Worm (Caenorhabditis elegans) whole organism, midembryonic: ENCODE measurements around the gene frk-1.

Experiments used
- T22C8.4 ChIP-seq: fragments of 200-800 bp; sonication (Bioruptor generic); IDR thresholded peaks from 2 replicates; pipeline ENCODE4 v1.3.6; 2022; ENCODE audit warnings: missing genetic modification characterization, missing compliant biosample characterization
- cog-1 ChIP-seq: sonication (generic microtip); optimal IDR thresholded peaks from 2 replicates; lab custom pipeline; 2016; ENCODE audit warnings: missing genetic modification characterization, missing compliant biosample characterization
- flt-1 ChIP-seq: fragments of 200-800 bp; sonication (Bioruptor generic); IDR thresholded peaks from 2 replicates; pipeline ENCODE4 v1.3.6; 2022; ENCODE audit warnings: missing genetic modification characterization, missing compliant biosample characterization
- klf-2 ChIP-seq: fragments of 200-800 bp; sonication (Bioruptor generic); conservative IDR thresholded peaks from 2 replicates; pipeline ENCODE4 v1.3.6; 2022; ENCODE audit warnings: missing genetic modification reagents, missing genetic modification characterization, missing compliant biosample characterization
- med-1 ChIP-seq: sonication (generic microtip); optimal IDR thresholded peaks from 2 replicates; lab custom pipeline; 2017; ENCODE audit warnings: missing genetic modification characterization, mild to moderate bottlenecking, missing compliant biosample characterization, antibody characterized with exemption, missing genetic modification reagents; ENCODE audit not compliant: insufficient read depth
- ref-1 ChIP-seq: fragments of 200-800 bp; sonication (Bioruptor generic); conservative IDR thresholded peaks from 2 replicates; pipeline ENCODE4 v1.3.6; 2022; ENCODE audit warnings: missing genetic modification reagents, missing genetic modification characterization, missing compliant biosample characterization
- tab-1 ChIP-seq: fragments of 200-800 bp; sonication (Bioruptor generic); IDR thresholded peaks from 2 replicates; pipeline ENCODE4 v1.3.6; 2022; ENCODE audit warnings: missing genetic modification characterization, missing compliant biosample characterization
- ztf-23 ChIP-seq: fragments of 200-800 bp; sonication (Bioruptor generic); IDR thresholded peaks from 2 replicates; pipeline ENCODE4 v1.3.6; 2022; ENCODE audit warnings: missing genetic modification reagents, missing genetic modification characterization, missing compliant biosample characterization
- ztf-29 ChIP-seq: fragments of 200-800 bp; sonication (Bioruptor generic); IDR thresholded peaks from 2 replicates; pipeline ENCODE4 v1.3.6; 2022; ENCODE audit warnings: missing genetic modification reagents, missing genetic modification characterization, missing compliant biosample characterization

frk-1 gene

DNA sequence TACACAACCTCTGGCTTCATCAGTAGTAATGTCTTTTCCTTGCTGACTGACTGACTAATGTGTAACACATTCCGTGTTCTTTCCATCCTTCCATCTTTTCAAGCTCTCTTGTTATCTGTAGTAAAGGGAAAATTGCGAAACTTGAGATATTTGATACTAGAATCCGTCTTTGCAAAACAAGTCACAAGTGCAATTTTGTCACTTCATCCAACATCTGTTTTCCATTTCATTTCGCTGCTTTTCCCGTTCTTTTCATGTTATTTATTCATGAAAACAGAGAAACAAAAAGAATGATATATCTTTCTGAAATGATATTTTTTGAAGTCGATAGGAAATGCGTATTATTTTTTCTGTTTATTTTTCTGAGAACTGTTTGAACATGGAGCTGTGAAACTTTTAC lies 3.0 kb downstream of the frk-1 start:
- TF ChIP-seq T22C8.4 (GFP tag; lab: Robert Waterston, UW) = no peak
- no peak for TF ChIP-seq flt-1 (GFP tag; lab: Robert Waterston, UW)
- no peak for TF ChIP-seq cog-1 (tag; lab: Kevin White, UChicago)
- no peak for TF ChIP-seq ref-1
- TF ChIP-seq tab-1 (GFP tag; lab: Robert Waterston, UW) = no peak
- no peak for TF ChIP-seq ztf-29 (GFP tag; lab: Robert Waterston, UW)
- TF ChIP-seq med-1 (GFP tag; lab: Kevin White, UChicago) = no peak
- TF ChIP-seq ztf-23 (GFP tag; lab: Robert Waterston, UW) = no peak
- no peak for TF ChIP-seq klf-2 (GFP tag; lab: Robert Waterston, UW)

DNA sequence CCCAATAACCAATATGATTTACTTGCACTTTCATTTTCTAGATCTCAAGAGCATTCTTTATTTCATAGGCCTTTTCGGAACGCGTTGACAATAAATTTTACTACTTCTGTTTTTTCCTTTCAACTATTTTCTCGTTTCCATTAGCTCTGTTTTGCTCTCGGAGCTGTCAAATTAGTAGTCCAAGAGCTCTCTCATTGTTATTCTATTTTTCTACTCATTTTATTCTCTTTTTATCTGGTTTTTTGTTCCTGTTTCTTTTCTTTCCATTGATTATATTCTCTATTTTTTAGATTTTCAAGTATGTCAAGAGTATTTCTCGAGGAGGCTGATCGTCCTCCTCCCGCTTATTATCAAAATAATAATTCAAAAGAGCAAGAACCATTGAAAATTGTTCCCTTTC lies 4.1 kb downstream of the frk-1 start, which contains the start of gene T04B2.3:
T04B2.3 (plus strand) TSS at position 301 of the 400 bp plus-strand sequence.
- TF ChIP-seq flt-1 (GFP tag; lab: Robert Waterston, UW) (no peak), T22C8.4 (GFP tag; lab: Robert Waterston, UW) (no peak), ztf-23 (GFP tag; lab: Robert Waterston, UW) (no peak)

DNA sequence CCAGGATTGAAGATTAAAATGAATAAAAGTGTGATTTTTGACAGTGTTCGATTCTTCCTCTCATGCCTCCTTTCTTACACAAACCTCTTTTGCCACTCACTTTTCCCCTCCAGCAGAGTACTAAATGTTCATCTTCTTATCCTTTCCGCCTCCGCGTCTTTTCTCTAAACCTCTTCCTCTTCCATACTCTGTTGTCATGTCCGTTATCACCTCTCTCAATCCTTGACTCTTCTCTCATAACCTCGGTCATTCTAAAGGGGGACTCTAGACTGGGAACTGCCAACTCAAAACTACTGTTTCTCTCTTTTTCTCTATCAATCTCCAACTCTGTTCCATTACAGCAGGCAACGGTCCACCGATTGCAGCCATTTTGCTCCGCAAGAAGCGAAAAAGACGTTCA lies 5.3 kb downstream of the frk-1 start:
- TF ChIP-seq T22C8.4 (GFP tag; lab: Robert Waterston, UW) (no peak), ztf-29 (GFP tag; lab: Robert Waterston, UW) (no peak), klf-2 (GFP tag; lab: Robert Waterston, UW) (no peak), ref-1 (no peak), med-1 (GFP tag; lab: Kevin White, UChicago) (no peak), flt-1 (GFP tag; lab: Robert Waterston, UW) (no peak), ztf-23 (GFP tag; lab: Robert Waterston, UW) (no peak)

DNA sequence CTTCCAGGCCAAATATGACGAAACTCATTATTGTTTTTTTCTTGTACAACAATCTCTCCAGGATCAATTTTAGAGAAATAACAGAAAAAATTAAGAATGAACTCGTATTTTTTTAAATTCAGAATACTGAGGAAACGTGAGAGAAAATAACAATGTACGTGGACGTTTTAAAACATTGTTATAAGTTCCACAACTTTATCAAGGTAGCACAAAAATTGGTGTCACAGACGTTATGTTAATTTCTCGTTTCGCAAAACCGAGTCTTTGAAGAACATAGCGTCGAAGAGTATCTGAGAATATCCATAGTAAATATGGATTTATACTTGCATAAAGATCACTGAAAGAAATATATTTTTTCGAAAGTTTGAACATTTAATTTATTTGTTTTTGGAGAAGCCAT lies 8.1 kb downstream of the frk-1 start, which contains the start of gene T04B2.8:
T04B2.8 (minus strand) TSS at position 101 of the 400 bp plus-strand sequence.
- no peak for TF ChIP-seq flt-1 (GFP tag; lab: Robert Waterston, UW)
- TF ChIP-seq ztf-23 (GFP tag; lab: Robert Waterston, UW) = no peak
- TF ChIP-seq T22C8.4 (GFP tag; lab: Robert Waterston, UW) = no peak
- no peak for TF ChIP-seq klf-2 (GFP tag; lab: Robert Waterston, UW)
- no peak for TF ChIP-seq ref-1
- no peak for TF ChIP-seq cog-1 (tag; lab: Kevin White, UChicago)
- no peak for TF ChIP-seq med-1 (GFP tag; lab: Kevin White, UChicago)

DNA sequence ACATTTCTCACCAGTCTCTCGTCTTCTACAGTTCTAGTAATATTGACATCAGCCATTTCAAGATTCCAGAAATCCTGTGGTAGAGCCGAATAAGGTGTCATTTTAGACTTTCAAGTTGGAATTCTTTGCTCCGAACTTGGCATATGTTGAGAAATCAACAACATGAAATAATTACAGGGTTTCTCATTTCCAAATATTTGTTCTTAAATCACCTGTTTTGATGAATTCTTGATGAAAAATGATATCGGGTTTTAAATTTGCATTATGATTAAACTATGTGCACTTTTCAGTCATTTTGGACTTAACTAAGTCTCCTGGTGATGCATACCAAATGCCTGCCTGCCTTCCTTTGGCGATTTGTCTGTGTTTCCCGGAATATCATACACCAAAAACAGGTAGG lies 10.6 kb downstream of the frk-1 start, which contains the start of gene srv-12:
srv-12 (minus strand) TSS at position 101 of the 400 bp plus-strand sequence.
- no peak for TF ChIP-seq cog-1 (tag; lab: Kevin White, UChicago)
- no peak for TF ChIP-seq ztf-29 (GFP tag; lab: Robert Waterston, UW)
- no peak for TF ChIP-seq tab-1 (GFP tag; lab: Robert Waterston, UW)
- TF ChIP-seq ztf-23 (GFP tag; lab: Robert Waterston, UW) = no peak
- TF ChIP-seq ref-1 = no peak
- TF ChIP-seq med-1 (GFP tag; lab: Kevin White, UChicago) = no peak
- TF ChIP-seq flt-1 (GFP tag; lab: Robert Waterston, UW) = no peak
- TF ChIP-seq T22C8.4 (GFP tag; lab: Robert Waterston, UW) = no peak
- TF ChIP-seq klf-2 (GFP tag; lab: Robert Waterston, UW) = no peak

DNA sequence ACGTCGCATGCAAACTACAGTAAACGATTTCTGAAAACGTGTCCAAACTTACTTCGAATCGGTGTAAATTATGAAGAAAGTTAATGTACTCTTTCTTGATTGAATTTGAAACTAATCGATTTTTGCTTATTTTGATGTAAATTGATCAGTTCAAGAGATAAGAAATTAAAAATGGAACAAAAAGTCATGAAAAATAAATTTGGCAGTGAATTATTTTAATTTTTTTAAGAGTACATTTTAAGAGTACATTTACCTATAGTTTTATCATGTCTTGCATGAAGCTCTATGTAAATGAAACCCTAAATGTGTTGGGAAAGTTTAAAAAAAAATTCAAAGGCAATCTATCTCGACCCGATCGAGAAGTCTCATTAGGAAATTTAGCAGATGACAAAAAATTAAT lies 13.2 kb downstream of the frk-1 start, which contains the start of gene T04B2.7:
T04B2.7 (minus strand) TSS at position 101 of the 400 bp plus-strand sequence.
- TF ChIP-seq klf-2 (GFP tag; lab: Robert Waterston, UW) (no peak), ztf-23 (GFP tag; lab: Robert Waterston, UW) (no peak), ztf-29 (GFP tag; lab: Robert Waterston, UW) (no peak)

DNA sequence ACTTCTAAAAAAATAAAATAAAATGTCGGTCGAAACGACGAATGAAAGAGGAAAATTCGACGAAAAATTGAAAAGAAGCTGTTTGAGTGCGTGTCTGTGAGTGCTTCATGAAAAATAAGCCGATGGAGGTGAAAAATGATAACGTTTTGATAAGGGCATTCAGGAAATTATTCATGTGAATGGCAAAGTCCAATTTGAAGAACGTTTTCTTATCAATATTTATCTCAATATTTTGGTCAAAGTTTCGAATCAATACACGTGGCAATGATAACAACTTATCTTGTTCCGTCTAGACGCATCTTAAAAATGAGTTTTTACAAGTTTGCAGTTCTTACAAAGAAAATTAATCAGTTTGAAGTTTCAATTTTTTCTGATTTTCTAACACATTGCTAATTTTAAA lies 16.2 kb downstream of the frk-1 start:
- no peak for TF ChIP-seq ztf-29 (GFP tag; lab: Robert Waterston, UW)

DNA sequence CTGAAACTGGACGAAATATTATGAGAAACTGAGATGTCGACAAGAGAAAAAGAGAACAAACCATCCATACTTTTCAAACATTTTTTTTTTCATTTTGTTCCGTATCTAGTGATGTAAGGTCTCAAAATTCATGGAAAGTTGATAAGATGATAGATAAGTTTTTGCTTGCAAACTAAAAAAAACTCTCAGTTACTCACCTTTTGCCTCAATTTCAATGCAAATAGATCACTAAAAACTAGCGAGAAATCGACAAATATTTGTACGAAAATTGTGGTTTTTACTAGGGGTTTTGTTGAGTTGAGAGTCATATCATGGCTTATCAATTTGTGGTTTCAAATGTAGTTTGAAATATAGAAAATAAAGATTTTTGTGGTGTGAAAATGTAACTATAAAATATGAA lies 17.8 kb downstream of the frk-1 start:
- TF ChIP-seq cog-1 (tag; lab: Kevin White, UChicago) (no peak), ref-1 (no peak), med-1 (GFP tag; lab: Kevin White, UChicago) (no peak), flt-1 (GFP tag; lab: Robert Waterston, UW) (no peak), T22C8.4 (GFP tag; lab: Robert Waterston, UW) (no peak), ztf-29 (GFP tag; lab: Robert Waterston, UW) (no peak), ztf-23 (GFP tag; lab: Robert Waterston, UW) (no peak), tab-1 (GFP tag; lab: Robert Waterston, UW) (no peak), klf-2 (GFP tag; lab: Robert Waterston, UW) (no peak)

DNA sequence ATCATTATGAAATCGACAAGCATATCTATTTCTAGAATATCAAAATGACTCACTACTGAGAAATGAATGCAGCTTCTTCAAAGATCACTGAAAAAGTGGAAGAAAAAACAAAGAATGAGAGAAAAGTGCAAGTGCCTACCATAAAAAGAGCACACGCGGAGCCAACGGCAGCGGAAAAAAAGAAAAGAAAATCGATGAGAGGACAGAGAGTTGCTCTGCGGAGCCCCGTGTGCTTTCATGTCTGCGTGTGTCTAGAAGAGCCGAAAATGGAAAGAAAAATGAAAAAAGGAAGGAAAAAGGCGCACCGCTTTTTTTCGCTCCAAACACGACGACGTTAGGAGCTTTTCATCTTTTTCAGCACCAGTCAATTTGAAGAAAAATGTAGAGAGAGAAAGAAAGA lies 19.7 kb downstream of the frk-1 start, which contains the start of gene ipla-7:
ipla-7 (minus strand) TSS at position 122 of the 400 bp plus-strand sequence.
- TF ChIP-seq klf-2 (GFP tag; lab: Robert Waterston, UW) = no peak
- TF ChIP-seq ref-1 = no peak
- TF ChIP-seq ztf-23 (GFP tag; lab: Robert Waterston, UW) = no peak
- TF ChIP-seq ztf-29 (GFP tag; lab: Robert Waterston, UW) = no peak
- TF ChIP-seq tab-1 (GFP tag; lab: Robert Waterston, UW) = no peak
- no peak for TF ChIP-seq med-1 (GFP tag; lab: Kevin White, UChicago)
- TF ChIP-seq cog-1 (tag; lab: Kevin White, UChicago) = no peak
- TF ChIP-seq flt-1 (GFP tag; lab: Robert Waterston, UW) = no peak
- TF ChIP-seq T22C8.4 (GFP tag; lab: Robert Waterston, UW) = no peak

DNA sequence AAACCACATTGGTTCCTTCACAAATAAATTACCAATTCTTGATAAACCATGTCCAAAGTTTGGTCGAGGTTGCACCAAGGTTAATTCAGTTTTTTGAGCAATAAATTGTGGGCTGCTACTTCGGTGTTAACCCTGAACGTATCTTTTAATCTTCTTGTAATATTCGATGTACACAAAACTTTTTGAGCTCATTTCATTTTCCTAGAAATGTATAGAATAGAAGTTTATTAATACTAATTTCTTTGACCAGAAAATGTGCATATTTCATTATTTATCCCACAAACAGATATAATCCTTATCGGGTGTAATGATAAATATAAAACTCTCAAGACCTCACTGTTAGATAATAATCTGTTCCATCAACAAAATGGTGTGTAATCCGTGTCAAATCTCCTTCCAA lies 21.0 kb downstream of the frk-1 start:
- no peak for TF ChIP-seq ztf-29 (GFP tag; lab: Robert Waterston, UW)
- no peak for TF ChIP-seq ztf-23 (GFP tag; lab: Robert Waterston, UW)
- TF ChIP-seq klf-2 (GFP tag; lab: Robert Waterston, UW) = no peak
- TF ChIP-seq cog-1 (tag; lab: Kevin White, UChicago) = no peak
- no peak for TF ChIP-seq med-1 (GFP tag; lab: Kevin White, UChicago)
- no peak for TF ChIP-seq T22C8.4 (GFP tag; lab: Robert Waterston, UW)
